Worm (Caenorhabditis elegans) whole organism, L4/young adult: ENCODE data around the gene Y73F8A.15.

Experiments used
- W03F9.2 ChIP-seq: fragments of 150-350 bp; optimal IDR thresholded peaks from 2 replicates; lab custom pipeline; 2014; ENCODE audit warnings: missing biosample characterization, missing genetic modification characterization
- him-1 ChIP-seq: sonication (generic microtip); optimal IDR thresholded peaks from 2 replicates; lab custom pipeline; 2016; ENCODE audit warnings: missing genotype, missing genetic modification reagents, missing genetic modification characterization, missing compliant biosample characterization

ce11 chrIV:15312008-15312407 lies 9.4 kb upstream of the Y73F8A.15 start, which contains the start of gene Y73F8A.13:
- TF ChIP-seq him-1 (tag; lab: Kevin White, UChicago) = no peak
- TF ChIP-seq W03F9.2 (tag; lab: Kevin White, UChicago) = no peak
